Fruit fly (Drosophila melanogaster) whole organism, embryonic: ENCODE data around the gene rno.

Experiments
- Atf3 ChIP-seq: fragments of 200-800 bp; sonication (Bioruptor generic); optimal IDR thresholded peaks from 3 replicates; lab custom pipeline; 2016; ENCODE audit warnings: missing biosample characterization, missing genetic modification characterization
- Awh ChIP-seq: fragments of 200-800 bp; sonication (Bioruptor generic); IDR thresholded peaks from 2 replicates; pipeline ENCODE4, ENCODE4 v1.3.6; 2022; ENCODE audit warnings: missing biosample characterization, missing genetic modification characterization
- CG11456 ChIP-seq: fragments of 200-800 bp; sonication (Bioruptor generic); IDR thresholded peaks from 3 replicates; pipeline ENCODE4 v1.3.6; 2022; ENCODE audit warnings: missing biosample characterization, missing genetic modification characterization
- CG12155 ChIP-seq: fragments of 200-800 bp; sonication (Bioruptor generic); optimal IDR thresholded peaks from 3 replicates; lab custom pipeline; 2016; ENCODE audit warnings: missing biosample characterization, missing genetic modification characterization
- CG12659 ChIP-seq: fragments of 200-800 bp; sonication (Bioruptor generic); optimal IDR thresholded peaks from 3 replicates; lab custom pipeline; 2017; ENCODE audit warnings: mild to moderate bottlenecking, missing biosample characterization, missing genetic modification reagents, missing genetic modification characterization
- CG14441 ChIP-seq: fragments of 200-800 bp; sonication (Bioruptor generic); IDR thresholded peaks from 2 replicates; pipeline ENCODE4 v1.3.6; 2022; ENCODE audit warnings: missing biosample characterization, missing genetic modification characterization
- CG15514 ChIP-seq: fragments of 200-800 bp; sonication (Bioruptor generic); optimal IDR thresholded peaks from 3 replicates; lab custom pipeline; 2017; ENCODE audit warnings: missing biosample characterization, missing genetic modification characterization, mild to moderate bottlenecking, moderate library complexity, missing genetic modification reagents
- CG17912 ChIP-seq: fragments of 200-800 bp; sonication (Bioruptor generic); optimal IDR thresholded peaks from 2 replicates; lab custom pipeline; 2018; ENCODE audit warnings: missing biosample characterization, mild to moderate bottlenecking, missing genetic modification characterization
- CG2875 ChIP-seq: fragments of 200-800 bp; sonication (Bioruptor generic); optimal IDR thresholded peaks from 2 replicates; lab custom pipeline; 2017; ENCODE audit warnings: missing biosample characterization, mild to moderate bottlenecking, missing genetic modification characterization, missing genetic modification reagents
- CG31365 ChIP-seq: fragments of 200-800 bp; sonication (Bioruptor generic); optimal IDR thresholded peaks from 2 replicates; lab custom pipeline; 2018; ENCODE audit warnings: missing biosample characterization, mild to moderate bottlenecking, missing genetic modification characterization
- CG34224 ChIP-seq: fragments of 200-800 bp; sonication (Bioruptor generic); IDR thresholded peaks from 3 replicates; pipeline ENCODE4 v1.3.6; 2022; ENCODE audit warnings: missing biosample characterization, missing genetic modification characterization; ENCODE audit not compliant: partially characterized antibody
- CG4404 ChIP-seq: fragments of 200-800 bp; sonication (Bioruptor generic); IDR thresholded peaks from 2 replicates; pipeline ENCODE4 v1.3.6; 2022; ENCODE audit warnings: missing biosample characterization, missing genetic modification characterization
- CG6272 ChIP-seq: fragments of 200-800 bp; sonication (Bioruptor generic); IDR thresholded peaks from 2 replicates; pipeline ENCODE4 v1.3.6; 2022; ENCODE audit warnings: missing biosample characterization, missing genetic modification characterization
- CG8478 ChIP-seq: fragments of >200 bp; optimal IDR thresholded peaks from 2 replicates; lab custom pipeline; 2018
- CG8765 ChIP-seq: fragments of 200-800 bp; sonication (Bioruptor generic); IDR thresholded peaks from 2 replicates; pipeline ENCODE4 v1.3.6; 2022; ENCODE audit warnings: missing biosample characterization, missing genetic modification characterization
- CTCF ChIP-seq: fragments of 200-800 bp; sonication (Bioruptor generic); optimal IDR thresholded peaks from 2 replicates; lab custom pipeline; 2017; ENCODE audit warnings: missing biosample characterization, mild to moderate bottlenecking, missing genetic modification characterization, moderate library complexity
- CoRest ChIP-seq: fragments of 200-800 bp; sonication (Bioruptor generic); optimal IDR thresholded peaks from 3 replicates; lab custom pipeline; 2018; ENCODE audit warnings: missing biosample characterization, mild to moderate bottlenecking, missing genetic modification characterization, moderate library complexity
- Dp ChIP-seq: fragments of 200-800 bp; sonication (Bioruptor generic); optimal IDR thresholded peaks from 2 replicates; lab custom pipeline; 2018; ENCODE audit warnings: missing biosample characterization, mild to moderate bottlenecking, missing genetic modification characterization, moderate library complexity
- ERR ChIP-seq: fragments of 200-800 bp; sonication (Bioruptor generic); optimal IDR thresholded peaks from 2 replicates; lab custom pipeline; 2016; ENCODE audit warnings: missing biosample characterization, missing genetic modification characterization
- HLH3B ChIP-seq: fragments of 200-800 bp; sonication (Bioruptor generic); IDR thresholded peaks from 2 replicates; pipeline ENCODE4 v1.3.6; 2022; ENCODE audit warnings: missing biosample characterization, missing genetic modification characterization
- HLHmδ ChIP-seq: fragments of 200-800 bp; sonication (Bioruptor generic); optimal IDR thresholded peaks from 2 replicates; lab custom pipeline; 2018; ENCODE audit warnings: missing biosample characterization, mild to moderate bottlenecking, missing genetic modification characterization, moderate library complexity
- Nf-YA ChIP-seq: fragments of 200-800 bp; sonication (Bioruptor generic); IDR thresholded peaks from 2 replicates; pipeline ENCODE4 v1.3.6; 2022; ENCODE audit warnings: missing biosample characterization, missing genetic modification characterization
- Pdp1 ChIP-seq, 2 experiments: fragments of 200-800 bp; sonication (Bioruptor generic); optimal IDR thresholded peaks; 3 replicates each; lab custom pipeline; 2016; ENCODE audit warnings: missing biosample characterization in 2 of 2, missing genetic modification characterization in 2 of 2, mild to moderate bottlenecking in 1 of 2, moderate library complexity in 1 of 2
- Ravus ChIP-seq: fragments of 200-800 bp; sonication (Bioruptor generic); IDR thresholded peaks from 2 replicates; pipeline ENCODE4 v1.3.6; 2022; ENCODE audit warnings: missing biosample characterization, missing genetic modification characterization
- Rfx ChIP-seq: fragments of 200-800 bp; sonication (Bioruptor generic); IDR thresholded peaks from 2 replicates; pipeline ENCODE4 v1.3.6; 2022; ENCODE audit warnings: missing biosample characterization, missing genetic modification characterization
- Sox102F ChIP-seq: fragments of 200-800 bp; sonication (Bioruptor generic); optimal IDR thresholded peaks from 2 replicates; lab custom pipeline; 2018; ENCODE audit warnings: missing biosample characterization, mild to moderate bottlenecking, missing genetic modification characterization, moderate library complexity
- Stat92E ChIP-seq, 3 experiments: fragments of >200 bp in 2 of 3; fragments of 200-800 bp in 1 of 3; sonication (Bioruptor generic) in 1 of 3; optimal IDR thresholded peaks; 2 replicates each; lab custom pipeline; 2017 to 2019; ENCODE audit warnings: missing biosample characterization in 3 of 3, missing genetic modification characterization in 3 of 3, mild to moderate bottlenecking in 1 of 3, moderate library complexity in 1 of 3
- Trl ChIP-seq, 3 experiments: fragments of >200 bp in 2 of 3; fragments of 200-800 bp in 1 of 3; sonication (Bioruptor generic) in 1 of 3; optimal IDR thresholded peaks; 2 replicates in 1 of 3; 3 replicates in 2 of 3; lab custom pipeline; 2016 to 2017; ENCODE audit warnings: missing biosample characterization in 1 of 3, missing genetic modification characterization in 1 of 3
- YL-1 ChIP-seq: fragments of 200-800 bp; sonication (Bioruptor generic); optimal IDR thresholded peaks from 3 replicates; lab custom pipeline; 2017; ENCODE audit warnings: missing biosample characterization, mild to moderate bottlenecking, missing genetic modification characterization
- al ChIP-seq: fragments of 200-800 bp; sonication (Bioruptor generic); IDR thresholded peaks from 2 replicates; pipeline ENCODE4 v1.3.6; 2022; ENCODE audit warnings: missing biosample characterization, missing genetic modification characterization
- cad ChIP-seq: fragments of >200 bp; optimal IDR thresholded peaks from 2 replicates; lab custom pipeline; 2017; ENCODE audit warnings: missing biosample characterization, missing genetic modification characterization
- cas ChIP-seq: fragments of 200-800 bp; sonication (Bioruptor generic); IDR thresholded peaks from 2 replicates; pipeline ENCODE4 v1.3.6; 2022; ENCODE audit warnings: missing biosample characterization, missing genetic modification characterization
- cg ChIP-seq: fragments of 200-800 bp; sonication (Bioruptor generic); optimal IDR thresholded peaks from 3 replicates; lab custom pipeline; 2019; ENCODE audit warnings: missing biosample characterization, mild to moderate bottlenecking, missing genetic modification characterization, moderate library complexity
- crp ChIP-seq, 2 experiments: fragments of 200-800 bp; sonication (Bioruptor generic); optimal IDR thresholded peaks; 2 replicates in 1 of 2; 3 replicates in 1 of 2; lab custom pipeline; 2017; ENCODE audit warnings: missing biosample characterization in 2 of 2, missing genetic modification characterization in 2 of 2, mild to moderate bottlenecking in 1 of 2, moderate library complexity in 1 of 2
- exex ChIP-seq: fragments of 200-800 bp; sonication (Bioruptor generic); optimal IDR thresholded peaks from 4 replicates; lab custom pipeline; 2018; ENCODE audit warnings: missing biosample characterization, mild to moderate bottlenecking, missing genetic modification characterization, moderate library complexity
- ftz-f1 ChIP-seq: fragments of 200-800 bp; sonication (Bioruptor generic); optimal IDR thresholded peaks from 2 replicates; lab custom pipeline; 2016; ENCODE audit warnings: missing biosample characterization, missing genetic modification characterization
- gsb ChIP-seq: fragments of 200-800 bp; sonication (Bioruptor generic); IDR thresholded peaks from 2 replicates; pipeline ENCODE4 v1.3.6; 2022; ENCODE audit warnings: missing biosample characterization, missing genetic modification characterization
- hkb ChIP-seq, 2 experiments: fragments of 200-800 bp in 1 of 2; fragments of >200 bp in 1 of 2; sonication (Bioruptor generic) in 1 of 2; IDR thresholded peaks in 1 of 2; optimal IDR thresholded peaks in 1 of 2; 2 replicates each; pipeline versions ENCODE4 v1.3.6 to Lab custom; 2017 to 2022; ENCODE audit warnings: missing biosample characterization in 1 of 2, missing genetic modification characterization in 1 of 2
- knrl ChIP-seq: fragments of 200-800 bp; sonication (Bioruptor generic); IDR thresholded peaks from 3 replicates; pipeline ENCODE4 v1.3.6; 2022; ENCODE audit warnings: missing biosample characterization, missing genetic modification characterization; ENCODE audit not compliant: partially characterized antibody
- lilli ChIP-seq: fragments of 200-800 bp; sonication (Bioruptor generic); optimal IDR thresholded peaks from 3 replicates; lab custom pipeline; 2016; ENCODE audit warnings: missing biosample characterization, missing genetic modification characterization
- nerfin-1 ChIP-seq: fragments of 200-800 bp; sonication (Bioruptor generic); optimal IDR thresholded peaks from 3 replicates; lab custom pipeline; 2019; ENCODE audit warnings: missing biosample characterization, mild to moderate bottlenecking, missing genetic modification characterization, moderate library complexity
- otp ChIP-seq: fragments of 200-800 bp; sonication (Bioruptor generic); IDR thresholded peaks from 3 replicates; pipeline ENCODE4, ENCODE4 v1.3.6; 2022; ENCODE audit warnings: missing biosample characterization, missing genetic modification characterization
- pros ChIP-seq: fragments of 200-800 bp; sonication (Bioruptor generic); optimal IDR thresholded peaks from 3 replicates; lab custom pipeline; 2019; ENCODE audit warnings: missing biosample characterization, mild to moderate bottlenecking, missing genetic modification characterization, moderate library complexity
- ranshi ChIP-seq: fragments of 200-800 bp; sonication (Bioruptor generic); IDR thresholded peaks from 2 replicates; pipeline ENCODE4 v1.3.6; 2022; ENCODE audit warnings: missing biosample characterization, missing genetic modification characterization
- unc-4 ChIP-seq: fragments of 200-800 bp; sonication (Bioruptor generic); IDR thresholded peaks from 2 replicates; pipeline ENCODE4 v1.3.6; 2022; ENCODE audit warnings: missing biosample characterization, missing genetic modification characterization; ENCODE audit not compliant: partially characterized antibody
- wdn ChIP-seq: fragments of 200-800 bp; sonication (Bioruptor generic); IDR thresholded peaks from 2 replicates; pipeline ENCODE4 v1.3.6; 2022; ENCODE audit warnings: missing biosample characterization, missing genetic modification characterization
- wor ChIP-seq: fragments of 200-800 bp; sonication (Bioruptor generic); IDR thresholded peaks from 2 replicates; pipeline ENCODE4 v1.3.6; 2022; ENCODE audit warnings: missing biosample characterization, missing genetic modification characterization
- zen2 ChIP-seq: fragments of 200-800 bp; sonication (Bioruptor generic); IDR thresholded peaks from 3 replicates; pipeline ENCODE4 v1.3.6; 2022; ENCODE audit warnings: missing biosample characterization, missing genetic modification characterization; ENCODE audit not compliant: partially characterized antibody

The rno gene

dm6 chr3L:199050-199745 lies 364 bp downstream of the rno start (continued):
- TF ChIP-seq ranshi (GFP tag; lab: Robert Waterston, UW) (no peak), Rfx (peak; percentile 52), cg (GFP tag; lab: Kevin White, UChicago) (no peak), CG14441 (GFP tag; lab: Robert Waterston, UW) (no peak), CG2875 (peak; percentile 18), CG34224 (GFP tag; lab: Robert Waterston, UW) (peak; percentile 33; the same call in 2 of the 3 replicates), gsb (GFP tag; lab: Robert Waterston, UW) (no peak), unc-4 (GFP tag; lab: Robert Waterston, UW) (no peak), YL-1 (GFP tag; lab: Kevin White, UChicago) (peak; percentile 87), HLH3B (GFP tag; lab: Robert Waterston, UW) (peak; percentile 34; the same call in 1 of the 2 replicates), CG6272 (GFP tag; lab: Robert Waterston, UW) (peak; percentile 62), knrl (GFP tag; lab: Robert Waterston, UW) (peak; percentile 42; the same call in 2 of the 3 replicates), CG11456 (GFP tag; lab: Robert Waterston, UW) (peak; percentile 53; the same call in 1 of the 3 replicates), CG12659 (GFP tag; lab: Kevin White, UChicago) (peak; percentile 93), crp (GFP tag; optimal IDR thresholded peaks at IDR 0.05; lab: Kevin White, UChicago) (no peak), wdn (peak; percentile 43; the same call in 1 of the 2 replicates), Trl (optimal IDR thresholded peaks at IDR 0.05; lab: Kevin White, UChicago) (no peak), Trl (GFP tag; optimal IDR thresholded peaks at IDR 0.05; lab: Kevin White, UChicago) (peak; percentile 36), CoRest (tag; lab: Kevin White, UChicago) (no peak), otp (GFP tag; lab: Robert Waterston, UW) (no peak), cas (GFP tag; lab: Robert Waterston, UW) (0 out of 2 replicates have a peak, but pooled peaks have one; percentile 5), pros (GFP tag; lab: Kevin White, UChicago) (no peak), Ravus (GFP tag; lab: Robert Waterston, UW) (no peak), Dp (GFP tag; lab: Kevin White, UChicago) (peak; percentile 27), CG17912 (GFP tag; lab: Kevin White, UChicago) (peak; percentile 21), Atf3 (GFP tag; lab: Kevin White, UChicago) (peak; percentile 23), lilli (GFP tag; lab: Kevin White, UChicago) (no peak), HLHmδ (no peak), ERR (GFP tag; lab: Kevin White, UChicago) (no peak), ftz-f1 (no peak), CG12155 (GFP tag; lab: Kevin White, UChicago) (no peak), CG8765 (GFP tag; lab: Robert Waterston, UW) (0 out of 2 replicates have a peak, but pooled peaks have one; percentile 18), CG8478 (lab: Kevin White, UChicago) (peak; percentile 91), cad (GFP tag; lab: Kevin White, UChicago) (no peak), CG15514 (GFP tag; lab: Kevin White, UChicago) (peak; percentile 25), wor (GFP tag; lab: Robert Waterston, UW) (peak; percentile 51), Sox102F (GFP tag; lab: Kevin White, UChicago) (no peak), CG4404 (GFP tag; lab: Robert Waterston, UW) (peak; percentile 17; the same call in 1 of the 2 replicates), Stat92E (GFP tag; optimal IDR thresholded peaks at IDR 0.05; lab: Kevin White, UChicago) (peak in 1 of 3 experiments; percentile 23), Awh (GFP tag; lab: Robert Waterston, UW) (no peak), nerfin-1 (tag; lab: Kevin White, UChicago) (peak; percentile 15), zen2 (peak; percentile 41; the same call in 1 of the 3 replicates), CG31365 (tag; lab: Kevin White, UChicago) (peak; percentile 70), hkb (optimal IDR thresholded peaks at IDR 0.05; lab: Kevin White, UChicago) (no peak), hkb (GFP tag; IDR thresholded peaks at IDR 0.05; lab: Robert Waterston, UW) (0 out of 2 replicates have a peak, but pooled peaks have one; percentile 33), Pdp1 (GFP tag; optimal IDR thresholded peaks at IDR 0.05; lab: Kevin White, UChicago) (no peak), Nf-YA (GFP tag; lab: Robert Waterston, UW) (peak; percentile 42; the same call in 1 of the 2 replicates), CTCF (GFP tag; lab: Kevin White, UChicago) (peak; percentile 37), exex (tag; lab: Kevin White, UChicago) (no peak), al (GFP tag; lab: Robert Waterston, UW) (no peak)
